Worm (Caenorhabditis elegans) whole organism, L4/young adult: ENCODE measurements around the gene C52A10.3.

Source experiments
- W03F9.2 ChIP-seq: fragments of 150-350 bp; optimal IDR thresholded peaks from 2 replicates; lab custom pipeline; 2014; ENCODE audit warnings: missing biosample characterization, missing genetic modification characterization
- him-1 ChIP-seq: sonication (generic microtip); optimal IDR thresholded peaks from 2 replicates; lab custom pipeline; 2016; ENCODE audit warnings: missing genotype, missing genetic modification reagents, missing genetic modification characterization, missing compliant biosample characterization

ce11 chrV:5265581-5265980, 26.3 kb upstream of the C52A10.3 start, which contains the start of the genes srt-69 and B0238.12:
- TF ChIP-seq W03F9.2 (tag; lab: Kevin White, UChicago) (no peak), him-1 (tag; lab: Kevin White, UChicago) (no peak)
